Worm (Caenorhabditis elegans): Measurements from ENCODE around the gene tufm-1.

The tufm-1 gene

ce11 chrIII:2800743-2801142, 14.0 kb downstream of the tufm-1 start:
- TF ChIP-seq Y55F3AM.14 (GFP tag; optimal IDR thresholded peaks at IDR 0.05) (no peak), nhr-6 (tag; optimal IDR thresholded peaks at IDR 0.05) (no peak), snpc-4 (tag; optimal IDR thresholded peaks at IDR 0.05) (no peak), elt-1 (tag; optimal IDR thresholded peaks at IDR 0.05) (no peak), C34F6.9 (tag; optimal IDR thresholded peaks at IDR 0.05) (no peak), lin-13 (GFP tag; optimal IDR thresholded peaks at IDR 0.05) (no peak), mbf-1 (tag; optimal IDR thresholded peaks at IDR 0.05) (no peak), nhr-129 (tag; optimal IDR thresholded peaks at IDR 0.05) (no peak), sma-3 (GFP tag; optimal IDR thresholded peaks at IDR 0.05) (no peak), nhr-12 (tag; optimal IDR thresholded peaks at IDR 0.05) (no peak), fos-1 (tag; optimal IDR thresholded peaks at IDR 0.05) (no peak), nhr-25 (tag; optimal IDR thresholded peaks at IDR 0.05) (no peak), nhr-11 (tag; optimal IDR thresholded peaks at IDR 0.05) (no peak)

- TF ChIP-seq lin-11 (tag; optimal IDR thresholded peaks at IDR 0.05) (no peak), crh-2 (tag; optimal IDR thresholded peaks at IDR 0.05) (no peak), skn-1 (tag; optimal IDR thresholded peaks at IDR 0.05) (no peak), blmp-1 (tag; optimal IDR thresholded peaks at IDR 0.05; ENCODE audit: insufficient read depth) (no peak), nhr-129 (tag; optimal IDR thresholded peaks at IDR 0.05) (no peak), mbf-1 (tag; optimal IDR thresholded peaks at IDR 0.05) (no peak), sma-3 (GFP tag; optimal IDR thresholded peaks at IDR 0.05) (no peak), ztf-1 (GFP tag; conservative IDR thresholded peaks at IDR 0.05) (no peak), Y55F3AM.14 (GFP tag; optimal IDR thresholded peaks at IDR 0.05) (no peak), mab-5 (tag; optimal IDR thresholded peaks at IDR 0.05) (no peak), ztf-11 (tag; optimal IDR thresholded peaks at IDR 0.05) (no peak), snpc-4 (tag; optimal IDR thresholded peaks at IDR 0.05) (no peak), sem-4 (tag; optimal IDR thresholded peaks at IDR 0.05) (no peak)
These were observed 19.2 kb downstream of the tufm-1 start for ce11 chrIII:2795442-2796023.

DNA sequence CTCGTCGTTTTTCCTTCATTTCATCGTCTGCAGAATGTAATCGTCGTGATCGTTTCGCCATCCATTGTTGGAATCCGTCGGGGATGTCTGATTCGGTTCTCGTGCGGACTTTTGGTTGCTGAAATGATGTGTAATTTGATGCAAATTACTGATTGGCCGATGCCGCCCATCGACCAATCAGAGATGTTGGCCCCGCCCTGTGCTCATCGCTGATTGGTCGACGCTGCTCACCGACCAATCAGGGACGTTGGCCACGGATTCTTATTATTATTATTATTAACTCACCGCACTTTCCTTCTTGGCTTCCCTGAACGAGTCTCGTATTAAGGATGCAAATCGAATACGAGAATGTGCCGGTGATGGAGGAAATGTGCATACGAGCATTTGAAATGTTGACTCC, 20.7 kb downstream of the tufm-1 start:
- no peak for TF ChIP-seq nhr-25 (tag; optimal IDR thresholded peaks at IDR 0.05)
- TF ChIP-seq snpc-4 (tag; optimal IDR thresholded peaks at IDR 0.05), result no peak
- TF ChIP-seq unc-62 (GFP tag; optimal IDR thresholded peaks at IDR 0.05), result no peak
- TF ChIP-seq mab-5 (tag; optimal IDR thresholded peaks at IDR 0.05), result no peak
- no peak for TF ChIP-seq blmp-1 (tag; optimal IDR thresholded peaks at IDR 0.05; ENCODE audit: insufficient read depth)
- TF ChIP-seq nhr-12 (tag; optimal IDR thresholded peaks at IDR 0.05), result no peak
- TF ChIP-seq nhr-23 (tag; optimal IDR thresholded peaks at IDR 0.05), result no peak
- TF ChIP-seq ztf-11 (tag; optimal IDR thresholded peaks at IDR 0.05), result no peak
- TF ChIP-seq R02D3.7 (tag; optimal IDR thresholded peaks at IDR 0.05), result no peak
- no peak for TF ChIP-seq nhr-77 (tag; optimal IDR thresholded peaks at IDR 0.05)
- no peak for TF ChIP-seq mbf-1 (tag; optimal IDR thresholded peaks at IDR 0.05)
- no peak for TF ChIP-seq nhr-11 (tag; optimal IDR thresholded peaks at IDR 0.05)
- no peak for TF ChIP-seq egl-27 (tag; optimal IDR thresholded peaks at IDR 0.05)
- TF ChIP-seq zag-1 (tag; optimal IDR thresholded peaks at IDR 0.05), result no peak
- TF ChIP-seq F13H6.1 (tag; optimal IDR thresholded peaks at IDR 0.05), result no peak
- TF ChIP-seq nhr-10 (tag; optimal IDR thresholded peaks at IDR 0.05), result no peak

ce11 chrIII:2787979-2788491, 26.7 kb downstream of the tufm-1 start, which contains the start of gene tbcc-1:
TSS of gene tbcc-1 (plus strand) at chrIII:2788441.
- TF ChIP-seq sma-3 (GFP tag; optimal IDR thresholded peaks at IDR 0.05) (no peak), mdl-1 (tag; optimal IDR thresholded peaks at IDR 0.05) (no peak), peb-1 (tag; optimal IDR thresholded peaks at IDR 0.05) (no peak), nhr-25 (tag; optimal IDR thresholded peaks at IDR 0.05) (no peak), Y55F3AM.14 (GFP tag; optimal IDR thresholded peaks at IDR 0.05) (no peak)

DNA sequence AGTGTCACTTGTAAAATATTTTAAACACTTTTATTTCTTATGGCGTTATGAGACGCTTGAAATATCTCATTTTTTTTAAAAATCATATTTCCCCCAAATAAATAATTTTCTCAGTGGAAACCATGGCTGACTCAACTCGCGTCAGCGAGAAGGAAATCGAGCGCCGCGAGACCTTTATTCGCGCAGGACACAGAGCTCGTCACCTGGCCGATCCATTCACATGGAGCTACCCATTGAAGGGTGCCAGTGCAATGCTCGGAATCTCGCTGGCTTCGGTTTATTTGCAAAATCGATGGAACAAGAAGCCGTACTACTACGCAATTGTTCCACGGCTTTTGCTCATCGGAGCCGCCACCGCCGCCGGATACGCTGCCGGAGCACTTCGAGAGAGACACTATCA, 28.0 kb downstream of the tufm-1 start, which contains the start of gene nduc-2:
Gene nduc-2, plus strand, starts transcription at position 113 of the 400 bp plus-strand sequence.
- TF ChIP-seq nhr-21 (tag; optimal IDR thresholded peaks at IDR 0.05), result no peak
- TF ChIP-seq nhr-237 (tag; optimal IDR thresholded peaks at IDR 0.05), result no peak
- no peak for TF ChIP-seq mab-5 (tag; optimal IDR thresholded peaks at IDR 0.05)
- TF ChIP-seq zag-1 (tag; optimal IDR thresholded peaks at IDR 0.05), result no peak
- no peak for TF ChIP-seq alr-1 (tag; optimal IDR thresholded peaks at IDR 0.05)
- no peak for TF ChIP-seq ama-1 (optimal IDR thresholded peaks at IDR 0.05)
- no peak for TF ChIP-seq peb-1 (tag; optimal IDR thresholded peaks at IDR 0.05)
- no peak for TF ChIP-seq mbf-1 (tag; optimal IDR thresholded peaks at IDR 0.05)
- TF ChIP-seq sma-3 (GFP tag; optimal IDR thresholded peaks at IDR 0.05), result peak; percentile 29
- TF ChIP-seq lsy-2 (tag; optimal IDR thresholded peaks at IDR 0.05), result peak in 1 of 2 experiments; percentile 13
- no peak for TF ChIP-seq dmd-4 (tag; optimal IDR thresholded peaks at IDR 0.05)
- no peak for TF ChIP-seq ztf-11 (tag; optimal IDR thresholded peaks at IDR 0.05)
- TF ChIP-seq egl-27 (tag; optimal IDR thresholded peaks at IDR 0.05), result no peak
- no peak for TF ChIP-seq Y55F3AM.14 (GFP tag; optimal IDR thresholded peaks at IDR 0.05)
- TF ChIP-seq unc-55 (GFP tag; optimal IDR thresholded peaks at IDR 0.05), result no peak
